Worm (Caenorhabditis elegans): ENCODE data around the gene tars-1.
A peak's percentile ranks its signal among the peaks of the same experiment; 100 is the strongest.

tars-1 gene

DNA sequence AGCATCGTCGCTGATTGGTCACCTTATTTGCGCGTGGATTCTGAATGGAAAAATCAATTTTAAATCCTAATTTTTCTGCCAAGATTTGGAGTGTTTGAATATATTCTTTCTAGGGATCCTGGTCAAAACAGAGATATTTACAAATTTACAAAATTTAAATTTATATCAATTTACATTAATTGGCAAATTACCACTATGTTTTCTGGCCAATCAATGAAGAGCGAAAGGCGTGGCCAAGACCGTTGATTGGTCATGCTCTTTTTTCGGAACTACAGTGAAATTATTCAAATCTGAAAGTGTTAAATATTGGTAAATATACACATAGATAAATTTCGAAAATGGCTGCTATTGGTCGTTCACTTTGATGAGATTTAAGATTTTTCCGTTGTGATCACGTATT is 52.7 kb downstream of the tars-1 start:
- no peak for TF ChIP-seq fos-1 (tag; optimal IDR thresholded peaks at IDR 0.05)
- TF ChIP-seq elt-3 (tag; optimal IDR thresholded peaks at IDR 0.05) = no peak
- no peak for TF ChIP-seq mab-5 (tag; optimal IDR thresholded peaks at IDR 0.05)
- TF ChIP-seq zag-1 (tag; optimal IDR thresholded peaks at IDR 0.05) = no peak
- no peak for TF ChIP-seq ama-1 (optimal IDR thresholded peaks at IDR 0.05)
- no peak for TF ChIP-seq nhr-6 (tag; optimal IDR thresholded peaks at IDR 0.05)
- no peak for TF ChIP-seq sem-4 (tag; optimal IDR thresholded peaks at IDR 0.05)
- no peak for TF ChIP-seq lin-11 (tag; optimal IDR thresholded peaks at IDR 0.05)
- no peak for TF ChIP-seq unc-39 (tag; optimal IDR thresholded peaks at IDR 0.05)
- TF ChIP-seq alr-1 (tag; optimal IDR thresholded peaks at IDR 0.05) = no peak
- no peak for TF ChIP-seq C34F6.9 (tag; optimal IDR thresholded peaks at IDR 0.05)
- no peak for TF ChIP-seq R02D3.7 (tag; optimal IDR thresholded peaks at IDR 0.05)
- no peak for TF ChIP-seq nhr-25 (tag; optimal IDR thresholded peaks at IDR 0.05)

DNA sequence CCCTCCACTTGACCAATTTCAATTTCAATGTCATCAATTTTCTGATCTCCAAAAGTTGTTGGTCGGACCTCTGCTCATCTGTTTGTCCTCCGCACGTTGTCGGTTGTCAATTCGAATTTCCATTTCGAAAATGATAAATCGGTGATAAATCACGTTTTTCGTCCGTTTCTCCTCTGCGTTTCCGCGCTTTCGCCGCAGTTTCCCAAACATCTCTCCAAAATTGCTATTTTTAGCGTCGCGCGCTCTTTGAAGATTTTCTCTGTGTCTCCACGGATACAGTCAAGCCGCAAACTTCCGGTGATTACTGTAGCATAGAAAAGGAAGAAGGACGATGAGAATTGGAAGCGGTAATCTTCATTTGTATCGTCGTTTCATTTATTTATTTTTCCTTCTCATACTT is 53.4 kb downstream of the tars-1 start:
- peak in 1 of 2 experiments; percentile 51 for TF ChIP-seq lsy-2 (tag; optimal IDR thresholded peaks at IDR 0.05)
- TF ChIP-seq ama-1 (optimal IDR thresholded peaks at IDR 0.05) = peak; percentile 33
- no peak for TF ChIP-seq mbf-1 (tag; optimal IDR thresholded peaks at IDR 0.05)
- TF ChIP-seq sma-3 (GFP tag; optimal IDR thresholded peaks at IDR 0.05) = peak; percentile 86
- TF ChIP-seq peb-1 (tag; optimal IDR thresholded peaks at IDR 0.05) = no peak
- TF ChIP-seq nhr-25 (tag; optimal IDR thresholded peaks at IDR 0.05) = peak; percentile 69
- TF ChIP-seq mdl-1 (tag; optimal IDR thresholded peaks at IDR 0.05) = peak in 1 of 2 experiments; percentile 39
- TF ChIP-seq Y55F3AM.14 (GFP tag; optimal IDR thresholded peaks at IDR 0.05) = no peak
- peak; percentile 39 for TF ChIP-seq egl-27 (tag; optimal IDR thresholded peaks at IDR 0.05)
- peak; percentile 71 for TF ChIP-seq nhr-21 (tag; optimal IDR thresholded peaks at IDR 0.05)
- TF ChIP-seq sma-9 (GFP tag; optimal IDR thresholded peaks at IDR 0.05) = peak; percentile 75
- no peak for TF ChIP-seq sma-9 (tag; optimal IDR thresholded peaks at IDR 0.05)
- peak; percentile 42 for TF ChIP-seq gmeb-1 (tag; optimal IDR thresholded peaks at IDR 0.05)
- peak; percentile 38 for TF ChIP-seq blmp-1 (tag; optimal IDR thresholded peaks at IDR 0.05; ENCODE audit: insufficient read depth)

Measured in whole organism, L2 larva.